ENCODE assay signal across 1 worm cellular context in genomic region chrV:8956387-8957095, ce11.
TF ChIP-seq lines count a peak whose summit lies in the region.

Gene ttc-17 (plus strand): TSS chrV:8957045.

TF ChIP-seq in whole organism, L4 larva, 104 proteins besides CTCF, POLR2A, EP300 and RAD21 (continued from another document):
- TF ChIP-seq fos-1 (tag; optimal IDR thresholded peaks at IDR 0.05; lab: Kevin White, UChicago) (no peak), hlh-11 (tag; optimal IDR thresholded peaks at IDR 0.05; lab: Kevin White, UChicago) (no peak), snpc-1.2 (GFP tag; IDR thresholded peaks at IDR 0.05; lab: Robert Waterston, UW) (0 out of 2 replicates have a peak, but pooled peaks have one; percentile 29), ceh-82 (tag; optimal IDR thresholded peaks at IDR 0.05; lab: Kevin White, UChicago) (no peak), zip-2 (tag; optimal IDR thresholded peaks at IDR 0.05; lab: Kevin White, UChicago) (no peak), daf-16 (GFP tag; optimal IDR thresholded peaks at IDR 0.05; lab: Kevin White, UChicago) (no peak), daf-16 (tag; optimal IDR thresholded peaks at IDR 0.05; lab: Kevin White, UChicago) (no peak), hlh-30 (tag; optimal IDR thresholded peaks at IDR 0.05; lab: Kevin White, UChicago; ENCODE audit: insufficient read depth) (peak; percentile 26), Y48G9A.11 (GFP tag; IDR thresholded peaks at IDR 0.05; lab: Robert Waterston, UW) (no peak)
